Worm (Caenorhabditis elegans) whole organism, young adult: ENCODE measurements around the gene M02H5.8.

Source experiments
- D2030.7 ChIP-seq: fragments of 200-800 bp; sonication (Bioruptor generic); IDR thresholded peaks from 2 replicates; pipeline ENCODE4 v1.3.6; 2022; ENCODE audit warnings: missing genetic modification reagents, missing genetic modification characterization, missing compliant biosample characterization
- F39B2.1 ChIP-seq: fragments of 200-800 bp; sonication (Bioruptor generic); IDR thresholded peaks from 2 replicates; pipeline ENCODE4 v1.3.6; 2022; ENCODE audit warnings: missing genetic modification reagents, missing genetic modification characterization, missing compliant biosample characterization
- F49E8.2 ChIP-seq: sonication (generic microtip); optimal IDR thresholded peaks from 3 replicates; lab custom pipeline; 2017; ENCODE audit warnings: missing genetic modification characterization, mild to moderate bottlenecking, missing compliant biosample characterization, antibody characterized with exemption, moderate library complexity; ENCODE audit not compliant: insufficient read depth
- F57A8.1 ChIP-seq: fragments of 200-800 bp; sonication (Bioruptor generic); optimal IDR thresholded peaks from 2 replicates; lab custom pipeline; 2018; ENCODE audit warnings: mild to moderate bottlenecking, missing genetic modification characterization, moderate library complexity, missing compliant biosample characterization
- K12H6.12 ChIP-seq: fragments of 200-800 bp; sonication (Bioruptor generic); optimal IDR thresholded peaks from 2 replicates; lab custom pipeline; 2018; ENCODE audit warnings: mild to moderate bottlenecking, missing genetic modification characterization, missing compliant biosample characterization
- Y95B8A.8 ChIP-seq: fragments of 200-800 bp; sonication (Bioruptor generic); IDR thresholded peaks from 2 replicates; pipeline ENCODE4 v1.3.6; 2022; ENCODE audit warnings: missing genetic modification reagents, missing genetic modification characterization, missing compliant biosample characterization
- ZK185.1 ChIP-seq: sonication (generic microtip); optimal IDR thresholded peaks from 2 replicates; lab custom pipeline; 2016; ENCODE audit warnings: mild to moderate bottlenecking, missing genetic modification characterization, missing compliant biosample characterization; ENCODE audit not compliant: poor library complexity, severe bottlenecking
- aptf-3 ChIP-seq: fragments of 200-800 bp; sonication (Bioruptor generic); IDR thresholded peaks from 2 replicates; pipeline ENCODE4 v1.3.6; 2022; ENCODE audit warnings: missing genetic modification characterization, missing compliant biosample characterization
- atf-7 ChIP-seq: sonication (generic microtip); optimal IDR thresholded peaks from 2 replicates; lab custom pipeline; 2017; ENCODE audit warnings: mild to moderate bottlenecking, missing genetic modification characterization, missing compliant biosample characterization
- attf-5 ChIP-seq: fragments of 200-800 bp; sonication (Bioruptor generic); optimal IDR thresholded peaks from 2 replicates; lab custom pipeline; 2018; ENCODE audit warnings: mild to moderate bottlenecking, missing genetic modification characterization, missing compliant biosample characterization
- attf-6 ChIP-seq: fragments of 200-800 bp; sonication (Bioruptor generic); IDR thresholded peaks from 2 replicates; pipeline ENCODE4 v1.3.6; 2022; ENCODE audit warnings: missing genetic modification reagents, missing genetic modification characterization, missing compliant biosample characterization
- ceh-79 ChIP-seq: sonication (generic microtip); optimal IDR thresholded peaks from 2 replicates; lab custom pipeline; 2017; ENCODE audit warnings: mild to moderate bottlenecking, missing genetic modification characterization, missing compliant biosample characterization
- chd-7 ChIP-seq: sonication (generic microtip); optimal IDR thresholded peaks from 2 replicates; lab custom pipeline; 2016; ENCODE audit warnings: mild to moderate bottlenecking, missing genetic modification characterization, moderate library complexity, missing compliant biosample characterization
- hmg-1.2 ChIP-seq: fragments of 200-800 bp; sonication (Bioruptor generic); IDR thresholded peaks from 2 replicates; pipeline ENCODE4 v1.3.6; 2022; ENCODE audit warnings: missing genetic modification reagents, missing genetic modification characterization, missing compliant biosample characterization
- hmg-20 ChIP-seq: fragments of 200-800 bp; sonication (Bioruptor generic); IDR thresholded peaks from 2 replicates; pipeline ENCODE4 v1.3.6; 2022; ENCODE audit warnings: missing genetic modification reagents, missing genetic modification characterization, missing compliant biosample characterization
- let-607 ChIP-seq, 2 experiments: fragments of 200-800 bp in 1 of 2; sonication (Bioruptor generic) in 1 of 2; sonication (generic microtip) in 1 of 2; optimal IDR thresholded peaks; 2 replicates each; lab custom pipeline; 2016 to 2018; ENCODE audit warnings: mild to moderate bottlenecking in 2 of 2, missing compliant biosample characterization in 2 of 2, missing genetic modification characterization in 2 of 2, moderate library complexity in 2 of 2, missing genotype in 1 of 2
- lin-35 ChIP-seq, 3 experiments: fragments of 150-350 bp in 2 of 3; sonication (generic microtip) in 1 of 3; optimal IDR thresholded peaks; 2 replicates each; lab custom pipeline; 2014 to 2018; ENCODE audit warnings: missing biosample characterization in 3 of 3, missing genetic modification characterization in 3 of 3, missing genetic modification reagents in 3 of 3
- lin-54 ChIP-seq: fragments of 200-800 bp; sonication (Bioruptor generic); optimal IDR thresholded peaks from 2 replicates; lab custom pipeline; 2018; ENCODE audit warnings: mild to moderate bottlenecking, missing genetic modification characterization, missing compliant biosample characterization
- lir-1 ChIP-seq: fragments of 200-800 bp; sonication (Bioruptor generic); conservative IDR thresholded peaks from 2 replicates; pipeline ENCODE4 v1.3.6; 2022; ENCODE audit warnings: missing genetic modification reagents, missing genetic modification characterization, missing compliant biosample characterization
- lsl-1 ChIP-seq: fragments of 200-800 bp; sonication (Bioruptor generic); optimal IDR thresholded peaks from 2 replicates; lab custom pipeline; 2018; ENCODE audit warnings: mild to moderate bottlenecking, missing genetic modification characterization, moderate library complexity, missing compliant biosample characterization
- mxl-1 ChIP-seq: sonication (generic microtip); optimal IDR thresholded peaks from 2 replicates; lab custom pipeline; 2016; ENCODE audit warnings: missing genetic modification characterization, missing compliant biosample characterization
- nfya-1 ChIP-seq: sonication (generic microtip); optimal IDR thresholded peaks from 2 replicates; lab custom pipeline; 2017; ENCODE audit warnings: antibody characterized with exemption, missing compliant biosample characterization, missing genetic modification characterization, borderline replicate concordance; ENCODE audit not compliant: insufficient read depth
- nfya-2 ChIP-seq: fragments of 200-800 bp; sonication (Bioruptor generic); IDR thresholded peaks from 2 replicates; pipeline ENCODE4 v1.3.6; 2022; ENCODE audit warnings: missing genetic modification reagents, missing genetic modification characterization, missing compliant biosample characterization
- nhr-80 ChIP-seq: sonication (generic microtip); optimal IDR thresholded peaks from 2 replicates; lab custom pipeline; 2016; ENCODE audit warnings: missing genetic modification characterization, missing compliant biosample characterization
- pha-4 ChIP-seq: fragments of 150-350 bp; sonication (generic microtip); optimal IDR thresholded peaks from 2 replicates; lab custom pipeline; 2014; ENCODE audit warnings: missing biosample characterization, missing genetic modification reagents, missing genetic modification characterization
- snpc-4 ChIP-seq, 5 experiments: fragments of 150-350 bp in 1 of 5; sonication (generic microtip) in 4 of 5; optimal IDR thresholded peaks; 2 replicates each; lab custom pipeline; 2014 to 2018; ENCODE audit warnings: missing genetic modification characterization in 5 of 5, missing biosample characterization in 3 of 5, antibody characterized with exemption in 2 of 5, mild to moderate bottlenecking in 2 of 5, missing compliant biosample characterization in 2 of 5, missing genotype in 2 of 5, moderate library complexity in 2 of 5, missing genetic modification reagents in 1 of 5
- tbp1 ChIP-seq: fragments of 200-800 bp; sonication (Bioruptor generic); optimal IDR thresholded peaks from 2 replicates; lab custom pipeline; 2018; ENCODE audit warnings: mild to moderate bottlenecking, missing genetic modification characterization, missing compliant biosample characterization
- tbx-9 ChIP-seq: sonication (generic microtip); optimal IDR thresholded peaks from 2 replicates; lab custom pipeline; 2016; ENCODE audit warnings: borderline replicate concordance, missing genetic modification characterization, inconsistent platforms, missing compliant biosample characterization
- xnd-1 ChIP-seq: sonication (generic microtip); optimal IDR thresholded peaks from 2 replicates; lab custom pipeline; 2016; ENCODE audit warnings: missing genotype, missing genetic modification reagents, missing genetic modification characterization, missing compliant biosample characterization
- zfh-2 ChIP-seq: fragments of 200-800 bp; sonication (Bioruptor generic); conservative IDR thresholded peaks from 2 replicates; pipeline ENCODE4 v1.3.6; 2022; ENCODE audit warnings: missing genetic modification reagents, missing genetic modification characterization, missing compliant biosample characterization
- ztf-28 ChIP-seq: fragments of 200-800 bp; sonication (Bioruptor generic); IDR thresholded peaks from 2 replicates; pipeline ENCODE4 v1.3.6; 2022; ENCODE audit warnings: missing genetic modification reagents, missing genetic modification characterization, missing compliant biosample characterization

The M02H5.8 gene

DNA sequence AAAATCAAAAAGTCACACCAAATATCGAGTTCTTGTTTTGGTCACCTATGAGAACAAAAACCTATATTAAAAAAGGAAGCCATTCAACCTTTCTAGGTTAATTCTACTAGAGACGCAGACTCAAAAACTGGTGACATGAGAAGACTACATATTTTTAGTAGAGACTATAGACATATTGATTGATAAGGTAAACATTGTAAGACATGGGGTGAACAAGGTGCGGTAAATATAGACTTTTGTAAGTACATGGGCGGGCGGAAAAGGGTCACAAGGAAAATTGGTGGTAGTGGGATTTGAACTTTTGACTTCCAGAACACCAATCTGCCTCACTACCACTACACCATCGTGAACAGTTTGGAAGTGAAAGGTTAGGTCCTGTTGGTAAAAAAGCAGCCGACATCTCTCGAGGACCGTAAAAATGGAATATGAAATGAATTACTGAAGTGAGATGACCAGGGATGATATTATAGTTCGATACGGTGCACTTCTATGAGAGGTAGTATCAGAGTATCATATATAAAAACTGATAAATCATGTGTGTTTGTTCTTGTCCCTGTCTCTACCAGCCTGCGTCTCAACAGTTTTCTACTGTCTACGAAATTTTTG, 34.6 kb downstream of the M02H5.8 start, which contains the start of gene nhr-212 (continued):
- TF ChIP-seq lsl-1 (GFP tag; lab: Kevin White, UChicago) (no peak), K12H6.12 (tag; lab: Kevin White, UChicago) (no peak), ZK185.1 (tag; lab: Kevin White, UChicago) (no peak), attf-6 (GFP tag; lab: Robert Waterston, UW) (no peak), F39B2.1 (GFP tag; lab: Robert Waterston, UW) (no peak), tbp1 (GFP tag; lab: Kevin White, UChicago) (no peak), mxl-1 (no peak), chd-7 (tag; lab: Kevin White, UChicago) (no peak), nfya-1 (no peak), nhr-80 (tag; lab: Kevin White, UChicago) (peak; percentile 4), ztf-28 (no peak), D2030.7 (GFP tag; lab: Robert Waterston, UW) (no peak), lin-54 (GFP tag; lab: Kevin White, UChicago) (no peak), aptf-3 (GFP tag; lab: Robert Waterston, UW) (no peak), nfya-2 (GFP tag; lab: Robert Waterston, UW) (no peak)

DNA sequence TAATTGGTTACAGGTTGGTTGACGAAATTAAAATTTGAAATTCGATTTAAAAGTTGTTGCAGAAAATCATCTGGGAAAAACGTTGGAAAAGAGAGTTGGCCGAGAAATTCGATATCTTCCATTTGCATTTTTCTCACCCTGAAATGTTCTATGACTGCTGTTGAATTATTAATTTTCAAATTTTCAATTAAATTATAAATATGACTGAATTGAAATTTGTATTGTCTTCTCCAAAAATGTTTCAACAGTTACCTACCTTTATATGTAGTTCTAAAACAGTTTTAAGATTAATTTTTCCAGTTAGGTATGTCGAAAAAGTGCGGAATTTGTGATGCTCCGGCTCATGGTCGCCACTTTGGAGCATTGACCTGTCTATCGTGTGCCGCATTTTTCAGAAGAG, 36.9 kb downstream of the M02H5.8 start, which contains the start of gene nhr-211:
TSS of gene nhr-211 (plus strand) at position 301 of the 400 bp plus-strand sequence.
- no peak for TF ChIP-seq lin-35 (GFP tag; optimal IDR thresholded peaks at IDR 0.05; lab: Kevin White, UChicago)
- TF ChIP-seq F49E8.2 = no peak
- TF ChIP-seq xnd-1 (tag; lab: Kevin White, UChicago) = no peak
- TF ChIP-seq F57A8.1 (GFP tag; lab: Kevin White, UChicago) = no peak
- TF ChIP-seq attf-5 (GFP tag; lab: Kevin White, UChicago) = no peak
- no peak for TF ChIP-seq let-607 (tag; optimal IDR thresholded peaks at IDR 0.05; lab: Kevin White, UChicago)
- no peak for TF ChIP-seq Y95B8A.8
- TF ChIP-seq lir-1 (GFP tag; lab: Robert Waterston, UW) = no peak

DNA sequence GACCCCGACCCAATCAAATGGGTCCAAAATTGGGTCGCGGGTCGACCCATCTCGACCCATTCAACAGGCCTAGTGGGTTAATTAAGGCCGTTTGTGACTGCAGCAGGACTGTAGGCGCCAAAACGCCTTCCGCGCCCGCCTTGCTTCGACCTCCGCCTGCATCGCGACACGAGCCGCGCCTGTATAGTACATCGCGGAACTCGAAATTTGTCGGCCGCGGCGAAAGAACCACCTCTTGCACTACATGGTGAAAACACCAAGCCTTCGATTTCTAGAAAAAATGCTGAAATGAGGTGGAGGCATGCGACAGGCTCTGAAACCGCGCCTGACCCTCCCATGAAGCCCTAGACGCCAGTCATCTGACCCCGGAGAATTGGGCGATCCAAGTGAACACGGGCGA, 38.2 kb downstream of the M02H5.8 start:
- TF ChIP-seq let-607 (tag; optimal IDR thresholded peaks at IDR 0.05; lab: Kevin White, UChicago) (no peak), hmg-20 (GFP tag; lab: Robert Waterston, UW) (no peak), pha-4 (tag; lab: Kevin White, UChicago) (no peak), atf-7 (tag; lab: Kevin White, UChicago) (no peak), lsl-1 (GFP tag; lab: Kevin White, UChicago) (no peak), hmg-1.2 (peak; percentile 13; the same call in 1 of the 2 replicates), zfh-2 (peak; percentile 58), ceh-79 (no peak), snpc-4 (GFP tag; optimal IDR thresholded peaks at IDR 0.05; lab: Kevin White, UChicago) (no peak), snpc-4 (tag; optimal IDR thresholded peaks at IDR 0.05; lab: Kevin White, UChicago) (peak in 2 of 4 experiments; percentile 57 to 72)

DNA sequence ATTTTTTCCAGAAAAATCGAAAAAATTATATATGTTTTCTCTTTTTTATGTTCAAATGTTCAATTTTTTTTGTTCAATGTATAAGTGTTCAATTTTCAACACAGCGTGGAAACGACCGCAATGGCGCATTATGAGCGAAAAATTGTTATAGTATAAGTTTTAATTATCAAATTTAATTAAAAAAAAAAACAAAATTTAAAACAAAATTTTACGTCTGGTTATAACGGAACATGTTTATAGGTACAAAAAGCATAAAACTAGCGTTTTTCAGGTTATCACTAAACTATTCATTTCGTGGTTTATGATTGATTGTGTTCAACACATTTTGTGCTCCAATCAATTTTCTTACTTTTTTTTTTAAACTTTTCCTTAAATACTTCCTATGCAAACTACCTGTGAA, 39.5 kb downstream of the M02H5.8 start, which contains the start of gene nhr-106:
TSS of gene nhr-106 (plus strand) at position 301 of the 400 bp plus-strand sequence.
- TF ChIP-seq nhr-80 (tag; lab: Kevin White, UChicago) = peak; percentile 27
- TF ChIP-seq tbx-9 = no peak
